Fruit fly (Drosophila melanogaster): ENCODE measurements around the gene MKP-4.

dm6 chrX:19666991-19667409 lies 44.1 kb downstream of the MKP-4 start, which contains the start of gene Zw:
- TF ChIP-seq sage (GFP tag; optimal IDR thresholded peaks at IDR 0.05) (no peak), HLH106 (tag; optimal IDR thresholded peaks at IDR 0.05) (peak; percentile 71)

All from whole organism, wandering third instar larva.